Fruit fly (Drosophila melanogaster) whole organism, adult: ENCODE results near the gene InR.

Source experiments
- CG11617 ChIP-seq: fragments of 200-800 bp; sonication (Bioruptor generic); optimal IDR thresholded peaks from 2 replicates; lab custom pipeline; 2017; ENCODE audit warnings: mild to moderate bottlenecking, missing biosample characterization, missing genetic modification reagents, missing genetic modification characterization
- CG12768 ChIP-seq: fragments of 200-800 bp; sonication (Bioruptor generic); optimal IDR thresholded peaks from 2 replicates; lab custom pipeline; 2017; ENCODE audit warnings: missing biosample characterization, missing genetic modification characterization, mild to moderate bottlenecking, moderate library complexity, missing genetic modification reagents
- CG14711 ChIP-seq: fragments of 200-800 bp; sonication (Bioruptor generic); optimal IDR thresholded peaks from 2 replicates; lab custom pipeline; 2018; ENCODE audit warnings: missing biosample characterization, mild to moderate bottlenecking, missing genetic modification characterization, moderate library complexity
- CG1620 ChIP-seq: fragments of 200-800 bp; sonication (Bioruptor generic); optimal IDR thresholded peaks from 2 replicates; lab custom pipeline; 2016; ENCODE audit warnings: missing biosample characterization, missing genetic modification characterization
- CG33017 ChIP-seq: fragments of 200-800 bp; sonication (Bioruptor generic); optimal IDR thresholded peaks from 2 replicates; lab custom pipeline; 2018; ENCODE audit warnings: missing biosample characterization, mild to moderate bottlenecking, missing genetic modification characterization, moderate library complexity
- CG5204 ChIP-seq: fragments of 200-800 bp; sonication (Bioruptor generic); optimal IDR thresholded peaks from 2 replicates; lab custom pipeline; 2016; ENCODE audit warnings: missing biosample characterization, missing genetic modification characterization
- CG7045 ChIP-seq: fragments of 200-800 bp; sonication (Bioruptor generic); optimal IDR thresholded peaks from 2 replicates; lab custom pipeline; 2017; ENCODE audit warnings: missing biosample characterization, mild to moderate bottlenecking, missing genetic modification characterization
- CG7101 ChIP-seq: fragments of 200-800 bp; sonication (Bioruptor generic); optimal IDR thresholded peaks from 2 replicates; lab custom pipeline; 2018; ENCODE audit warnings: missing biosample characterization, mild to moderate bottlenecking, missing genetic modification characterization, moderate library complexity
- Clk ChIP-seq: fragments of 200-800 bp; sonication (Bioruptor generic); optimal IDR thresholded peaks from 2 replicates; lab custom pipeline; 2017; ENCODE audit warnings: missing biosample characterization, missing genetic modification characterization
- Crg-1 ChIP-seq: fragments of 200-800 bp; sonication (Bioruptor generic); optimal IDR thresholded peaks from 2 replicates; lab custom pipeline; 2016; ENCODE audit warnings: missing biosample characterization, missing genetic modification characterization
- Hr96 ChIP-seq: fragments of 200-800 bp; sonication (Bioruptor generic); optimal IDR thresholded peaks from 2 replicates; lab custom pipeline; 2016; ENCODE audit warnings: missing biosample characterization, missing genetic modification characterization
- Mnt ChIP-seq: fragments of 200-800 bp; sonication (Bioruptor generic); optimal IDR thresholded peaks from 2 replicates; lab custom pipeline; 2016; ENCODE audit warnings: missing biosample characterization, mild to moderate bottlenecking, missing genetic modification characterization
- bab1 ChIP-seq: fragments of 200-800 bp; sonication (Bioruptor generic); optimal IDR thresholded peaks from 3 replicates; lab custom pipeline; 2019; ENCODE audit warnings: missing biosample characterization, mild to moderate bottlenecking, missing genetic modification characterization, moderate library complexity
- cic ChIP-seq: fragments of 200-800 bp; sonication (Bioruptor generic); optimal IDR thresholded peaks from 2 replicates; lab custom pipeline; 2017; ENCODE audit warnings: missing biosample characterization, mild to moderate bottlenecking, missing genetic modification characterization, moderate library complexity
- cnc ChIP-seq, 2 experiments: fragments of >200 bp; optimal IDR thresholded peaks; 2 replicates each; lab custom pipeline; 2017
- kay ChIP-seq: fragments of 200-800 bp; sonication (Bioruptor generic); peaks from one replicate; lab custom pipeline; 2016; ENCODE audit warnings: missing biosample characterization, missing genetic modification characterization, borderline replicate concordance
- ovo ChIP-seq: fragments of 200-800 bp; sonication (Bioruptor generic); optimal IDR thresholded peaks from 2 replicates; lab custom pipeline; 2016; ENCODE audit warnings: missing biosample characterization, missing genetic modification characterization
- pad ChIP-seq: fragments of 200-800 bp; sonication (Bioruptor generic); optimal IDR thresholded peaks from 3 replicates; lab custom pipeline; 2017; ENCODE audit warnings: missing biosample characterization, missing genetic modification characterization, mild to moderate bottlenecking, moderate library complexity, missing genetic modification reagents
- tj ChIP-seq: fragments of 200-800 bp; sonication (Bioruptor generic); optimal IDR thresholded peaks from 3 replicates; lab custom pipeline; 2017; ENCODE audit warnings: missing biosample characterization, mild to moderate bottlenecking, missing genetic modification characterization, moderate library complexity
- toe ChIP-seq: fragments of 200-800 bp; sonication (Bioruptor generic); optimal IDR thresholded peaks from 2 replicates; lab custom pipeline; 2016; ENCODE audit warnings: missing biosample characterization, missing genetic modification characterization

Gene InR

dm6 chr3R:21619745-21620144 is 624 bp upstream of the InR start:
- no peak for TF ChIP-seq cnc (optimal IDR thresholded peaks at IDR 0.05; lab: Kevin White, UChicago)
- TF ChIP-seq kay (GFP tag; lab: Kevin White, UChicago) = peak; percentile 80

DNA sequence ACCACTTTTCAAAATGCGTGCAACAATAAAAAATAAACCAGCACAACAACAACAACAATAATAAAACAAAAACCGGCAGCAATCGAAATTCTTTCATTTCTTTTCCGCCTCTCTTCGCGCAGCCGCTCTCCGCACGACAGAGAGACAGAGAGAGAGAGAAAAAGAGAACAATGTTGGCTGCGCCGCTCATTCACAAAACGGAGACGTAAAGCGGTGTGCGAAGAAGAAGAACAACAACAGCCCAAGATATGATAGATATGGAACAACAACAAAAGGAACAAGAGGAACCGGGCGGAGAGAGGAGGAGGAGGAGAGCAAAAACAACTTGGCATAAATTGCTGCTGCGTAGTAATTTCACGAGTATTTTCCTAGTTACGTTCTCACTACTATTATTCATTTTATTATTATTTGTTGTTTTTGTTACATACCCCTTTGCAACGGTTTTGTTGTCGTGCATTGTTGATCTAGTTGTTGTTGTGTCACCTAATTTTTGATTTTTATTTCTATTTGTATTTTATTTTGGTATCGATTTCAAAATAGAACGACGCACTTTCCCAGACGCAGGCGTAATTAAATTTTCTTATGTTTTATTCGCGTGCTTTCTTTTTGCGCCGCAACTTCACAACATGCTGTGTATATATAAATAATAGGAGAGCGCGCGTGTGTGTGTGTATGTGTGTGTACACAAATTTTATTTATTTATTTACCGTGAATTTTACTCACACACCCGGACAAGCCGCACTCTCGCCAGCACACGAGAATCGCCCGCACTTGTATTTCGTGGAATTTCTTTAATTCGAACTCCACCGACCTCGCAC is 613 bp downstream of the InR start:
- TF ChIP-seq CG14711 (tag; lab: Kevin White, UChicago) = no peak
- TF ChIP-seq cic = peak; percentile 94
- no peak for TF ChIP-seq cnc (optimal IDR thresholded peaks at IDR 0.05; lab: Kevin White, UChicago)
- peak; percentile 14 for TF ChIP-seq pad
- peak; percentile 67 for TF ChIP-seq tj
- TF ChIP-seq Mnt = no peak

dm6 chr3R:21616061-21616851 is 2.9 kb downstream of the InR start:
- no peak for TF ChIP-seq CG7101 (tag; lab: Kevin White, UChicago)
- TF ChIP-seq tj = peak; percentile 98
- TF ChIP-seq cnc (optimal IDR thresholded peaks at IDR 0.05; lab: Kevin White, UChicago) = no peak
- peak; percentile 8 for TF ChIP-seq CG14711 (tag; lab: Kevin White, UChicago)
- TF ChIP-seq Mnt = peak; percentile 68
- peak; percentile 37 for TF ChIP-seq CG7045 (GFP tag; lab: Kevin White, UChicago)
- peak; percentile 54 for TF ChIP-seq pad
- TF ChIP-seq cic = peak; percentile 66
- TF ChIP-seq toe (GFP tag; lab: Kevin White, UChicago) = no peak
- TF ChIP-seq kay (GFP tag; lab: Kevin White, UChicago) = peak; percentile 54

dm6 chr3R:21614858-21615427 is 4.2 kb downstream of the InR start:
- TF ChIP-seq tj (no peak), pad (no peak), cnc (optimal IDR thresholded peaks at IDR 0.05; lab: Kevin White, UChicago) (no peak), CG14711 (tag; lab: Kevin White, UChicago) (no peak), CG12768 (GFP tag; lab: Kevin White, UChicago) (no peak), Hr96 (GFP tag; lab: Kevin White, UChicago) (no peak), Clk (no peak), cic (no peak), kay (GFP tag; lab: Kevin White, UChicago) (no peak)

DNA sequence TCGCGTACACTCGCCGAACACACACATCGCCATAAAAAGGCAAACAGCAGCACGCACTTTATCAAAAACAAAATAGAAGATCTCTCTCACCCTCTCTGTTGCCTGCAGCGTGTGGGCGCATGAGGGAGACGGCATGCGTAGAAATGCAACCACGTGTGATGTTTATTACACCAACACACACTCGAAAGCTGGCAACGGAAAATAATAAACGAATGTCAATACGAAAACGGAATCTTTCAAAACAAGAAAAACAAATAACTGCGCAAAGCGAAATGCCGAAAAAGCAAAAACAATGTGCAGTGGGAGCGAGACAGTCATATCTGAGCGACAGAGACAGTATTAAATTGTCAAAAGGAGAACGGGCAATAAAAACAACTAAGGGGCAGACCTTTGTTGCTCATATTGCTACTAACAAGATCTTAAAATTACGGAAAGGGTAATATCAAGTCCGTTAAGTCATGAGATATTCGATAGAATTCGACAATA is 5.8 kb downstream of the InR start:
- TF ChIP-seq CG11617 (GFP tag; lab: Kevin White, UChicago) (peak; percentile 52), CG1620 (GFP tag; lab: Kevin White, UChicago) (no peak), CG12768 (GFP tag; lab: Kevin White, UChicago) (peak; percentile 45), toe (GFP tag; lab: Kevin White, UChicago) (no peak), cic (peak; percentile 94), CG7101 (tag; lab: Kevin White, UChicago) (peak; percentile 59), pad (peak; percentile 81), bab1 (GFP tag; lab: Kevin White, UChicago) (no peak), Hr96 (GFP tag; lab: Kevin White, UChicago) (no peak), Mnt (peak; percentile 95), CG5204 (GFP tag; lab: Kevin White, UChicago) (no peak), Crg-1 (GFP tag; lab: Kevin White, UChicago) (peak; percentile 30), CG33017 (peak; percentile 57), cnc (optimal IDR thresholded peaks at IDR 0.05; lab: Kevin White, UChicago) (no peak), Clk (no peak), ovo (GFP tag; lab: Kevin White, UChicago) (peak; percentile 77), tj (peak; percentile 72), CG14711 (tag; lab: Kevin White, UChicago) (no peak), CG7045 (GFP tag; lab: Kevin White, UChicago) (peak; percentile 63), kay (GFP tag; lab: Kevin White, UChicago) (no peak)

dm6 chr3R:21612902-21613301 is 6.2 kb downstream of the InR start:
- TF ChIP-seq pad (no peak), CG1620 (GFP tag; lab: Kevin White, UChicago) (no peak), tj (no peak), ovo (GFP tag; lab: Kevin White, UChicago) (no peak), cnc (optimal IDR thresholded peaks at IDR 0.05; lab: Kevin White, UChicago) (no peak), Crg-1 (GFP tag; lab: Kevin White, UChicago) (no peak), CG14711 (tag; lab: Kevin White, UChicago) (no peak), Hr96 (GFP tag; lab: Kevin White, UChicago) (no peak)
